Worm (Caenorhabditis elegans): ENCODE results near the gene T06A10.107.

The T06A10.107 gene

DNA sequence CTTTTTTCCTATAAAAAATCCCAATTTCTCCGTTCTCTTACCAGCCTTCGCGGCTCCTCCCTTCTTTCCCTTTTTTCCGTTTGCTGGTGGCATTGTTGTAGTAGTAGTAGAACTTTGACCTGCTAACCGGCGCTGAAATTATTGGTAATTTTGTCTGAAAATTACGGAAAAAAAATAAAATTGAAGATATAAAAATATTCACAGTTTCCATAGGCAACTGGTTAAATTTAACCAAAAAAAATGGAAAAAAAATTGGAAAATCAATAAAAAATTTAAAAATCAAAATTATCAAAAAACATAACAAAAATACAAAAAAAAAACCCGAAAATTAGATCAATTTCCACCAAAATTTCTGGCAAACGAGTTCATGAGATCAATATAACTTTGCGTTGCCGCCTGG, 12.5 kb upstream of the T06A10.107 start, which contains the start of gene map-2:
map-2 (minus strand) TSS at position 101 of the 400 bp plus-strand sequence.
- TF ChIP-seq zag-1 (tag; optimal IDR thresholded peaks at IDR 0.05), result no peak
- no peak for TF ChIP-seq lsy-12 (tag; optimal IDR thresholded peaks at IDR 0.05)
- TF ChIP-seq lin-15B (tag; optimal IDR thresholded peaks at IDR 0.05), result no peak
- TF ChIP-seq elt-1 (tag; optimal IDR thresholded peaks at IDR 0.05), result no peak
- no peak for TF ChIP-seq mml-1 (tag; optimal IDR thresholded peaks at IDR 0.05)
- TF ChIP-seq snpc-4 (tag; optimal IDR thresholded peaks at IDR 0.05), result no peak
- TF ChIP-seq ceh-28 (tag; optimal IDR thresholded peaks at IDR 0.05), result no peak
- TF ChIP-seq egl-5 (tag; optimal IDR thresholded peaks at IDR 0.05), result no peak
- no peak for TF ChIP-seq nhr-76 (tag; optimal IDR thresholded peaks at IDR 0.05)
- no peak for TF ChIP-seq fos-1 (tag; optimal IDR thresholded peaks at IDR 0.05)
- no peak for TF ChIP-seq jun-1 (tag; optimal IDR thresholded peaks at IDR 0.05)
- TF ChIP-seq aly-2 (tag; optimal IDR thresholded peaks at IDR 0.05), result no peak
- no peak for TF ChIP-seq unc-62 (GFP tag; optimal IDR thresholded peaks at IDR 0.05)
- no peak for TF ChIP-seq egl-27 (tag; optimal IDR thresholded peaks at IDR 0.05)
- no peak for TF ChIP-seq nhr-77 (tag; optimal IDR thresholded peaks at IDR 0.05)
- TF ChIP-seq ztf-11 (tag; optimal IDR thresholded peaks at IDR 0.05), result no peak
- TF ChIP-seq lin-39 (tag; optimal IDR thresholded peaks at IDR 0.05), result no peak

DNA sequence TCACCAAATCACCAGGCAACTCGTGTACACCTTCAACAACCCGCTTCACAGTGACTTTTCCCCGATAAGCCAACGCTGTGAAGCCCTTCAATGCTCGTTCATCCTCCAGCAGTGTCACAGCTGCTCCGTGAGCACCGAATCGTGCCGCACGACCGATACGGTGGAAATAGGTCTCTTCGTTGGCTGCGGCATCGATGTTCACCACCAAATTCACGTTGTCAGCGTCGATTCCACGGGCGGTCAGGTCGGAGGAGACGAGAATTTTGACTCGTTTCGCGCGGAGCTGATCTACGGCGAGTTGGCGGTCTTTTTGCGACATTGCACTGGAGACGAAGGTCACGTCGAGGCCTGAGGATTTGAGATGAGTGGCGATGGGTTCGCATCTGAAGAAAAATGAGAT, 6.6 kb upstream of the T06A10.107 start:
- TF ChIP-seq nhr-25 (tag; optimal IDR thresholded peaks at IDR 0.05), result no peak
- TF ChIP-seq aly-2 (tag; optimal IDR thresholded peaks at IDR 0.05), result no peak
- no peak for TF ChIP-seq ama-1 (optimal IDR thresholded peaks at IDR 0.05)
- TF ChIP-seq lsy-12 (tag; optimal IDR thresholded peaks at IDR 0.05), result no peak
- TF ChIP-seq egl-5 (tag; optimal IDR thresholded peaks at IDR 0.05), result no peak
- no peak for TF ChIP-seq zag-1 (tag; optimal IDR thresholded peaks at IDR 0.05)
- TF ChIP-seq ZK546.5 (tag; optimal IDR thresholded peaks at IDR 0.05), result no peak
- no peak for TF ChIP-seq R02D3.7 (tag; optimal IDR thresholded peaks at IDR 0.05)
- TF ChIP-seq egl-27 (tag; optimal IDR thresholded peaks at IDR 0.05), result no peak
- TF ChIP-seq daf-12 (tag; optimal IDR thresholded peaks at IDR 0.05), result no peak
- TF ChIP-seq fkh-10 (GFP tag; optimal IDR thresholded peaks at IDR 0.05), result no peak
- TF ChIP-seq ceh-28 (tag; optimal IDR thresholded peaks at IDR 0.05), result no peak
- no peak for TF ChIP-seq nhr-76 (tag; optimal IDR thresholded peaks at IDR 0.05)
- no peak for TF ChIP-seq nhr-28 (tag; optimal IDR thresholded peaks at IDR 0.05)
- no peak for TF ChIP-seq nhr-67 (tag; optimal IDR thresholded peaks at IDR 0.05)
- no peak for TF ChIP-seq lin-39 (tag; optimal IDR thresholded peaks at IDR 0.05)
- no peak for TF ChIP-seq nhr-43 (tag; optimal IDR thresholded peaks at IDR 0.05; ENCODE audit: poor library complexity, severe bottlenecking)

DNA sequence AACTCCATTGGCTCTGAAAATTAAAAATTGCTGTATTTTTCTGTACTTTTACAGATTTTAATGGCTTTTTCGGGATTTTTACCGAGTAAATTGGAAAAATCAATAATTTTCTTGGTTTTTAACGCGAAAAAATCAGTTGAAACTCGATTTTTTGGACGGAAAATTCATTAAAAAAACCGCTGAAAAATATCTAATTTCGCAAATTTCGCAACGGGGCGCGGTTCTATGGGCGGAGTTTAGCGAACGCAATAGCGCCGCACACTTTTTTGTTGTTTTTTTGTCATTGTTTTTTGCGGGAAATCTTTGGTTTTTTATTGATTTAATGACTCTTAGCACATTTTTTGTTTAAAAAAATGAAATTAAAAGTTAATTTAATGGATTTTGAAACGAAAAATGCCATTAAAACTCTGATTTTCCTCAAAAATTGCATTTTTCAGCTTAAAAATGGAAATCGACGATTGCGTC, 3.9 kb upstream of the T06A10.107 start, which contains the start of the genes mel-46 and lsy-13:
mel-46 (minus strand) TSS at position 51 of the 465 bp plus-strand sequence.
lsy-13 (plus strand) TSS at position 440 of the 465 bp plus-strand sequence.
- TF ChIP-seq nhr-43 (tag; optimal IDR thresholded peaks at IDR 0.05; ENCODE audit: poor library complexity, severe bottlenecking) (no peak), nfya-1 (tag; optimal IDR thresholded peaks at IDR 0.05; ENCODE audit: insufficient read depth) (peak; percentile 55), tbx-2 (tag; optimal IDR thresholded peaks at IDR 0.05) (no peak), nhr-23 (tag; optimal IDR thresholded peaks at IDR 0.05) (peak; percentile 37), egl-5 (tag; optimal IDR thresholded peaks at IDR 0.05) (no peak), fos-1 (tag; optimal IDR thresholded peaks at IDR 0.05) (no peak), jun-1 (tag; optimal IDR thresholded peaks at IDR 0.05) (no peak), R02D3.7 (tag; optimal IDR thresholded peaks at IDR 0.05) (peak; percentile 33), elt-3 (tag; optimal IDR thresholded peaks at IDR 0.05) (no peak), ceh-16 (tag; optimal IDR thresholded peaks at IDR 0.05) (no peak), hmg-11 (tag; optimal IDR thresholded peaks at IDR 0.05) (peak; percentile 45), lin-15B (tag; optimal IDR thresholded peaks at IDR 0.05) (peak; percentile 35), daf-12 (tag; optimal IDR thresholded peaks at IDR 0.05) (no peak), nhr-28 (tag; optimal IDR thresholded peaks at IDR 0.05) (no peak), elt-2 (tag; optimal IDR thresholded peaks at IDR 0.05) (peak; percentile 5), nhr-25 (tag; optimal IDR thresholded peaks at IDR 0.05) (no peak), eor-1 (tag; optimal IDR thresholded peaks at IDR 0.05) (no peak), egl-27 (tag; optimal IDR thresholded peaks at IDR 0.05) (no peak), snpc-4 (tag; optimal IDR thresholded peaks at IDR 0.05) (peak; percentile 68), mml-1 (tag; optimal IDR thresholded peaks at IDR 0.05) (no peak), nhr-67 (tag; optimal IDR thresholded peaks at IDR 0.05) (no peak), lsy-12 (tag; optimal IDR thresholded peaks at IDR 0.05) (no peak), ztf-11 (tag; optimal IDR thresholded peaks at IDR 0.05) (no peak), mdl-1 (tag; optimal IDR thresholded peaks at IDR 0.05) (no peak), ceh-82 (tag; optimal IDR thresholded peaks at IDR 0.05) (no peak), unc-62 (GFP tag; optimal IDR thresholded peaks at IDR 0.05) (no peak), unc-39 (tag; optimal IDR thresholded peaks at IDR 0.05) (no peak), nhr-77 (tag; optimal IDR thresholded peaks at IDR 0.05) (no peak), ztf-4 (tag; optimal IDR thresholded peaks at IDR 0.05) (no peak), skn-1 (tag; optimal IDR thresholded peaks at IDR 0.05) (peak; percentile 60), elt-1 (tag; optimal IDR thresholded peaks at IDR 0.05) (no peak), lin-39 (tag; optimal IDR thresholded peaks at IDR 0.05) (peak; percentile 27), nhr-76 (tag; optimal IDR thresholded peaks at IDR 0.05) (no peak), ceh-28 (tag; optimal IDR thresholded peaks at IDR 0.05) (peak; percentile 49), nhr-12 (tag; optimal IDR thresholded peaks at IDR 0.05) (no peak), ZK546.5 (tag; optimal IDR thresholded peaks at IDR 0.05) (no peak), fkh-2 (tag; optimal IDR thresholded peaks at IDR 0.05) (no peak), aly-2 (tag; optimal IDR thresholded peaks at IDR 0.05) (no peak), pha-4 (tag; optimal IDR thresholded peaks at IDR 0.05) (peak; percentile 82), ceh-9 (tag; optimal IDR thresholded peaks at IDR 0.05) (no peak), nhr-237 (tag; optimal IDR thresholded peaks at IDR 0.05) (no peak), ama-1 (optimal IDR thresholded peaks at IDR 0.05) (no peak)

Data from whole organism, L3 larva.